Worm (Caenorhabditis elegans) whole organism, late embryonic: ENCODE data around the gene gst-22.

Source experiments
- C08G9.2 ChIP-seq: sonication (generic microtip); optimal IDR thresholded peaks from 2 replicates; lab custom pipeline; 2016; ENCODE audit warnings: mild to moderate bottlenecking, missing genetic modification characterization, moderate library complexity, missing compliant biosample characterization
- ceh-14 ChIP-seq: sonication (generic microtip); optimal IDR thresholded peaks from 2 replicates; lab custom pipeline; 2016; ENCODE audit warnings: missing genotype, missing genetic modification characterization, missing compliant biosample characterization
- ceh-18 ChIP-seq: sonication (generic microtip); optimal IDR thresholded peaks from 2 replicates; lab custom pipeline; 2016; ENCODE audit warnings: missing genetic modification characterization, missing compliant biosample characterization
- ceh-2 ChIP-seq: sonication (generic microtip); optimal IDR thresholded peaks from 2 replicates; lab custom pipeline; 2016; ENCODE audit warnings: missing genotype, missing genetic modification characterization, missing compliant biosample characterization
- ceh-9 ChIP-seq: sonication (generic microtip); optimal IDR thresholded peaks from 2 replicates; lab custom pipeline; 2016; ENCODE audit warnings: mild to moderate bottlenecking, missing genetic modification characterization, inconsistent platforms, missing compliant biosample characterization
- dmd-4 ChIP-seq: sonication (generic microtip); optimal IDR thresholded peaks from 2 replicates; lab custom pipeline; 2016; ENCODE audit warnings: borderline replicate concordance, missing genetic modification characterization, missing compliant biosample characterization
- dve-1 ChIP-seq: sonication (generic microtip); optimal IDR thresholded peaks from 2 replicates; lab custom pipeline; 2017; ENCODE audit warnings: antibody characterized with exemption, mild to moderate bottlenecking, missing genetic modification characterization, missing compliant biosample characterization
- elt-2 ChIP-seq: sonication (generic microtip); optimal IDR thresholded peaks from 2 replicates; lab custom pipeline; 2016; ENCODE audit warnings: missing genetic modification reagents, missing genetic modification characterization, missing compliant biosample characterization
- ets-4 ChIP-seq: sonication (generic microtip); optimal IDR thresholded peaks from 2 replicates; lab custom pipeline; 2016; ENCODE audit warnings: missing genetic modification characterization, missing compliant biosample characterization
- fkh-10 ChIP-seq: fragments of 150-350 bp; optimal IDR thresholded peaks from 2 replicates; lab custom pipeline; 2014; ENCODE audit warnings: missing biosample characterization, missing genetic modification reagents, missing genetic modification characterization
- gmeb-2 ChIP-seq: sonication (generic microtip); optimal IDR thresholded peaks from 2 replicates; lab custom pipeline; 2016; ENCODE audit warnings: missing genetic modification characterization, inconsistent platforms, missing compliant biosample characterization
- hlh-15 ChIP-seq: sonication (generic microtip); optimal IDR thresholded peaks from 2 replicates; lab custom pipeline; 2016; ENCODE audit warnings: missing genetic modification characterization, missing compliant biosample characterization
- hlh-30 ChIP-seq: sonication (generic microtip); optimal IDR thresholded peaks from 2 replicates; lab custom pipeline; 2017; ENCODE audit warnings: antibody characterized with exemption, missing genetic modification characterization, missing compliant biosample characterization; ENCODE audit not compliant: insufficient read depth
- hlh-6 ChIP-seq: sonication (generic microtip); optimal IDR thresholded peaks from 2 replicates; lab custom pipeline; 2016; ENCODE audit warnings: missing genotype, missing genetic modification characterization, missing compliant biosample characterization
- lim-6 ChIP-seq: sonication (generic microtip); optimal IDR thresholded peaks from 2 replicates; lab custom pipeline; 2016; ENCODE audit warnings: missing genetic modification characterization, missing compliant biosample characterization
- lin-11 ChIP-seq: fragments of 200-800 bp; sonication (Bioruptor generic); optimal IDR thresholded peaks from 2 replicates; lab custom pipeline; 2018; ENCODE audit warnings: mild to moderate bottlenecking, missing genetic modification characterization, missing compliant biosample characterization
- madf-2 ChIP-seq: sonication (generic microtip); optimal IDR thresholded peaks from 2 replicates; lab custom pipeline; 2017; ENCODE audit warnings: missing genetic modification characterization, missing compliant biosample characterization
- nfya-1 ChIP-seq: sonication (generic microtip); optimal IDR thresholded peaks from 2 replicates; lab custom pipeline; 2017; ENCODE audit warnings: missing genetic modification characterization, mild to moderate bottlenecking, missing compliant biosample characterization, antibody characterized with exemption, moderate library complexity
- nhr-232 ChIP-seq: sonication (generic microtip); optimal IDR thresholded peaks from 2 replicates; lab custom pipeline; 2016; ENCODE audit warnings: missing genetic modification characterization, missing compliant biosample characterization
- pag-3 ChIP-seq: sonication (generic microtip); optimal IDR thresholded peaks from 2 replicates; lab custom pipeline; 2016; ENCODE audit warnings: missing compliant biosample characterization, missing genetic modification characterization, borderline replicate concordance
- pha-2 ChIP-seq: sonication (generic microtip); optimal IDR thresholded peaks from 2 replicates; lab custom pipeline; 2017; ENCODE audit warnings: mild to moderate bottlenecking, missing genetic modification characterization, missing compliant biosample characterization
- pros-1 ChIP-seq: fragments of 150-350 bp; optimal IDR thresholded peaks from 2 replicates; lab custom pipeline; 2014; ENCODE audit warnings: missing biosample characterization, missing genetic modification reagents, missing genetic modification characterization
- ref-2 ChIP-seq: sonication (generic microtip); optimal IDR thresholded peaks from 2 replicates; lab custom pipeline; 2016; ENCODE audit warnings: missing genetic modification characterization, missing compliant biosample characterization
- rnt-1 ChIP-seq: sonication (generic microtip); optimal IDR thresholded peaks from 2 replicates; lab custom pipeline; 2016; ENCODE audit warnings: missing genetic modification characterization, missing compliant biosample characterization
- sdc-2 ChIP-seq: sonication (generic microtip); optimal IDR thresholded peaks from 2 replicates; lab custom pipeline; 2016; ENCODE audit warnings: missing genotype, missing genetic modification characterization, missing compliant biosample characterization
- sox-2 ChIP-seq: fragments of 200-800 bp; sonication (Bioruptor generic); IDR thresholded peaks from 2 replicates; pipeline ENCODE4 v1.3.6; 2022; ENCODE audit warnings: missing genetic modification reagents, missing genetic modification characterization, missing compliant biosample characterization
- sox-4 ChIP-seq: sonication (generic microtip); optimal IDR thresholded peaks from 2 replicates; lab custom pipeline; 2017; ENCODE audit warnings: mild to moderate bottlenecking, missing genetic modification characterization, inconsistent platforms, missing compliant biosample characterization
- syd-9 ChIP-seq: sonication (generic microtip); optimal IDR thresholded peaks from 2 replicates; lab custom pipeline; 2016; ENCODE audit warnings: mild to moderate bottlenecking, missing genetic modification characterization, moderate library complexity, missing compliant biosample characterization
- tbx-7 ChIP-seq: sonication (generic microtip); optimal IDR thresholded peaks from 2 replicates; lab custom pipeline; 2016; ENCODE audit warnings: missing genotype, missing genetic modification characterization, missing compliant biosample characterization
- unc-3 ChIP-seq, 2 experiments: fragments of 200-800 bp in 1 of 2; sonication (Bioruptor generic) in 1 of 2; sonication (generic microtip) in 1 of 2; conservative IDR thresholded peaks in 1 of 2; optimal IDR thresholded peaks in 1 of 2; 2 replicates each; pipeline versions ENCODE4 v1.3.6 to Lab custom; 2016 to 2022; ENCODE audit warnings: missing compliant biosample characterization in 2 of 2, missing genetic modification characterization in 2 of 2, missing genetic modification reagents in 1 of 2
- unc-42 ChIP-seq: sonication (generic microtip); optimal IDR thresholded peaks from 2 replicates; lab custom pipeline; 2016; ENCODE audit warnings: missing genotype, missing genetic modification characterization, missing compliant biosample characterization
- unc-55 ChIP-seq: sonication (generic microtip); optimal IDR thresholded peaks from 2 replicates; lab custom pipeline; 2017; ENCODE audit warnings: missing biosample characterization, missing genetic modification reagents, missing genetic modification characterization
- ztf-16 ChIP-seq: sonication (generic microtip); optimal IDR thresholded peaks from 2 replicates; lab custom pipeline; 2017; ENCODE audit warnings: missing genetic modification characterization, missing compliant biosample characterization

gst-22 gene

DNA sequence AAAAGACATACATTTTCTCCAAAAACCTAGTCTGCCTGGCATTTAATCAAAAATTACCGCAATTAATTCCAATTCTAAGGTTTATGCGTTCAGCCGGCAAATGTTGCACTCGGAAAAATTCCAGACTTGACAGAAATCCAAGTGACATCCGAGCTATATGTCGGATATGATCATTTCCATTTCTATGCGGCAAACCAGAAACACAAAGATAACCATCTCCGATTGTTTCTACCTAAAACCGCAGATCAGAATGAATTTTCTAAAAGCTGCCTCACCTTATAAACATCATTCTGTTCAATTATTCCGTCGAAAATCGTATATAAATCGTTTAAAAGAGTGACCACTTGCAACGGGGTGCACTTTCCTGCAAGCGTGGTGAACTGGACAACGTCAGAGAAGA lies 17.0 kb upstream of the gst-22 start:
- TF ChIP-seq pha-2 (tag; lab: Kevin White, UChicago) = no peak
- TF ChIP-seq ceh-18 (tag; lab: Kevin White, UChicago) = no peak
- TF ChIP-seq ceh-2 = no peak
- TF ChIP-seq elt-2 (tag; lab: Kevin White, UChicago) = no peak
- no peak for TF ChIP-seq pag-3 (tag; lab: Kevin White, UChicago)
- no peak for TF ChIP-seq hlh-30 (tag; lab: Kevin White, UChicago)
- TF ChIP-seq rnt-1 (tag; lab: Kevin White, UChicago) = peak; percentile 76

DNA sequence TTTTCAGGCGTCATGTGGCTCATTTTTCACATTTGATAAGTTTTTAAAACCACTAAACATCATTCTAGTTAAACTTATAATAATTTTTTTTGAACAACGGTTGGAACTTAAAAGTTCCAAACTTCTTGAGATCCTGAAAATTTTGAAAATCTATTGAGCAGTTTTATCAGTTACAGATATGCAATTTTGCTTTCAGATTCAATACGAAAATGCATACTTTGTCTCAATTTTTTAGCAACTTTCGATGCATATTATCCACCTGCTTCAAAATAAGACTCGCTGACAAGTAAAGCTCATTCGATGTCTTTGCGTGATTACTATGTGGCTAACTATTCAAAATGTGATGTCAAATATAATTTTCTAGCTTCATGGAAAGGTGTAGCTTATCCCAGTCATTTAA lies 14.5 kb upstream of the gst-22 start, which contains the start of gene srh-95:
Gene srh-95 (plus strand): TSS at position 301 of the 400 bp plus-strand sequence.
- TF ChIP-seq ceh-14 = no peak
- TF ChIP-seq tbx-7 (tag; lab: Kevin White, UChicago) = no peak
- TF ChIP-seq sox-4 (tag; lab: Kevin White, UChicago) = no peak
- TF ChIP-seq lim-6 = no peak

DNA sequence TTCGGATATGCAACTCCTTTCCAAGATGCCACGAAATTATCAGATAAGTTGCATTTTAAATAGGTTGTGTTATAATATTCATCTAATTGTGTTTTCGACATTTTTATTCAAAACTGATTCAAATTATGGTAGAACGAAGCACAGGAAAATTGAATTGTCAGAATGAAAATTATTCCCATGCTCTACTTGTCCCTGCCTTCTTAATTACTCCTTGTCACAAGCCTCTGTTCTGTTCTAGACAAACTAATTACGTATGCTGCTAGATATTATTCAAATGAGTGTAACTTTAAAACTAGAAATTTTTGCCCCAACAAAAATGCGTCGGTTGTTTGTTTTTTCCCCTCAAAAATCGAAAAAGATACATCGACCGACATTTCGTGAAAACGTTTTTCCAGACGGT lies 12.0 kb upstream of the gst-22 start, which contains the start of gene srh-104:
Gene srh-104 (minus strand): TSS at position 101 of the 400 bp plus-strand sequence.
- TF ChIP-seq madf-2 (tag; lab: Kevin White, UChicago) (no peak), nfya-1 (tag; lab: Kevin White, UChicago) (no peak), pag-3 (tag; lab: Kevin White, UChicago) (no peak), unc-42 (tag; lab: Kevin White, UChicago) (no peak), hlh-6 (no peak), ref-2 (tag; lab: Kevin White, UChicago) (no peak), gmeb-2 (no peak), pros-1 (tag; lab: Kevin White, UChicago) (no peak), fkh-10 (GFP tag; lab: Kevin White, UChicago) (no peak), dmd-4 (tag; lab: Kevin White, UChicago) (no peak), C08G9.2 (tag; lab: Kevin White, UChicago) (no peak)
- TF ChIP-seq, all 69 proteins: peak for 0

DNA sequence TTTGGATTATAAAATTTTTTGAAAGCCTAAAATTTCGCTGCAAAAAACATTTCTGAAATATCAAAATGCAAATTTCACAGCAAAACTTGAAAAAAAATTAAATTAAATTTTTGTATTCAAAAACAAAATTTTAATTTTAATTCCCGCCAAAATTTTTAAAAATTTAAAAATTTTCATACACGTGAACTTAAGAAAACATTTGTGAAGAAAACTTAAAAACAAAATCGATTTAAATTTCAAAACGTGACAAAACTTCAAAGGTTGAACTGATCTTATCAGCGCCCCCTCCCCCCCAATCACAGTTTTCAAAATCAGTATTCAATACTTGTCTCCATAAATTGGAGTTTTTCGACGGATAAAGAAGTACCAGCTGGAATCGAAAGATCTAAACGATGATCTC lies 5.1 kb upstream of the gst-22 start, which contains the start of gene F21H7.5:
Gene F21H7.5 (plus strand): TSS at position 301 of the 400 bp plus-strand sequence.
- TF ChIP-seq dve-1 (no peak), unc-42 (tag; lab: Kevin White, UChicago) (no peak)

DNA sequence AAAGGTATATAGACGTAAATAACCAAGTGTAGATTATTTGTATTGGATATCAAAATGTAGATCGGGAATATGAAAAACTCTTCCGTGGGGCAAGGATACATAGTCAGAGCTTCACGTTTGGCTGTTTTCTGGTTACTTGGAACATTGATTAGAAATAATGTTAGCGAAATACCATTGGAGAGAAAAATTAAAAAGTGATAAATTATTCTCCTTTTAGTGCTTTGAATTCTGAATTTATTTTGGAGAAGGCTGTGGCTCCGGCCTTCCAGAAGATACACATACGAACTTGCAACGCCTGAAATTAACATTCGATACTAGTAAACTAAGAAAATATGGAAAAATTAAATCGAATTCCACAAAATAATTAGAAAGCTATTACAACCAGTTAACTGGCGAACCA lies 3.6 kb upstream of the gst-22 start, which contains the start of gene srh-98:
Gene srh-98 (minus strand): TSS at position 101 of the 400 bp plus-strand sequence.
- no peak for TF ChIP-seq sox-2 (GFP tag; lab: Robert Waterston, UW)
- TF ChIP-seq lin-11 (tag; lab: Kevin White, UChicago) = no peak
- TF ChIP-seq ets-4 (tag; lab: Kevin White, UChicago) = no peak
- no peak for TF ChIP-seq dve-1
- no peak for TF ChIP-seq sox-4 (tag; lab: Kevin White, UChicago)
- no peak for TF ChIP-seq sdc-2 (tag; lab: Kevin White, UChicago)
- no peak for TF ChIP-seq ceh-9 (tag; lab: Kevin White, UChicago)
- TF ChIP-seq nhr-232 (tag; lab: Kevin White, UChicago) = no peak
- no peak for TF ChIP-seq hlh-15
- TF ChIP-seq unc-3 (GFP tag; conservative IDR thresholded peaks at IDR 0.05; lab: Robert Waterston, UW) = no peak
- TF ChIP-seq unc-3 (tag; optimal IDR thresholded peaks at IDR 0.05; lab: Kevin White, UChicago) = no peak
- TF ChIP-seq unc-55 (GFP tag; lab: Kevin White, UChicago) = no peak
- no peak for TF ChIP-seq ztf-16 (tag; lab: Kevin White, UChicago)
- no peak for TF ChIP-seq syd-9
- TF ChIP-seq unc-42 (tag; lab: Kevin White, UChicago) = no peak
- no peak for TF ChIP-seq lim-6
